Fruit fly (Drosophila melanogaster): Measurements from ENCODE around the gene CG1764.

The CG1764 gene

DNA sequence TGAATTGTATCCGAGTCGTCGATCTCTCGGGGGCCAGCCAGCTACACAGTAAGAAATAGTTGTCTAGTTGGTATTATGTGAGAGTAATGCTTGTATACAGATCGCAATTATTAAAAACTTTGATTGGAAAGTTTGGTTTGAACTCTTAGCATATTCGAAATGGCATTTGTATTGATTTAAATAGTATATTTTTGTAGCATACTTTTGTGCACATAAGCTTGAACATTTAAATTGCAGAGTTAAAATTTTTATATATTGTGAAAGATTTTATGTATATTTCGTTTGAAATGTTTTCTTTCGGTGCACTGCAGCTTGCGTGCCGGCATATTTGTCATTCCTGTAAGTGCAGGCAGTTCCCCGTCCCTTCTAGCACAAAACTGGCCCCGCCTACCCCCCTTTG, 10.0 kb upstream of the CG1764 start (continued):
- TF ChIP-seq CG6163 (GFP tag; IDR thresholded peaks at IDR 0.05) (peak; percentile 71), CG9139 (GFP tag; optimal IDR thresholded peaks at IDR 0.05) (peak; percentile 45), cyc (GFP tag; optimal IDR thresholded peaks at IDR 0.05) (peak; percentile 65), Ets21C (GFP tag; optimal IDR thresholded peaks at IDR 0.05) (peak; percentile 49), fkh (GFP tag; optimal IDR thresholded peaks at IDR 0.05) (no peak), dsx (GFP tag; optimal IDR thresholded peaks at IDR 0.05; ENCODE audit: poor library complexity, severe bottlenecking) (peak; percentile 63), CG7368 (GFP tag; optimal IDR thresholded peaks at IDR 0.05) (peak; percentile 45), CG11762 (GFP tag; optimal IDR thresholded peaks at IDR 0.05; ENCODE audit: insufficient read depth) (peak; percentile 12), salr (GFP tag; optimal IDR thresholded peaks at IDR 0.05) (peak in 1 of 2 experiments; percentile 51), CG3032 (tag; optimal IDR thresholded peaks at IDR 0.05) (peak; percentile 67), Sox14 (GFP tag; optimal IDR thresholded peaks at IDR 0.05) (peak; percentile 60), CG15336 (GFP tag; IDR thresholded peaks at IDR 0.05) (peak; percentile 72), Hr39 (GFP tag; optimal IDR thresholded peaks at IDR 0.05) (peak; percentile 74), CG8632 (GFP tag; optimal IDR thresholded peaks at IDR 0.05) (peak; percentile 33), CG11294 (GFP tag; IDR thresholded peaks at IDR 0.05) (no peak), CG6276 (GFP tag; optimal IDR thresholded peaks at IDR 0.05) (peak; percentile 46), eg (GFP tag; IDR thresholded peaks at IDR 0.05) (peak; percentile 54), Blimp-1 (GFP tag; optimal IDR thresholded peaks at IDR 0.05) (peak; percentile 33), acj6 (GFP tag; optimal IDR thresholded peaks at IDR 0.05) (peak; percentile 54), CG6808 (GFP tag; optimal IDR thresholded peaks at IDR 0.05) (peak; percentile 66), Ets96B (tag; optimal IDR thresholded peaks at IDR 0.05) (peak; percentile 55), CG31627 (GFP tag; optimal IDR thresholded peaks at IDR 0.05) (peak; percentile 68), net (GFP tag; optimal IDR thresholded peaks at IDR 0.05) (peak; percentile 35), pdm3 (GFP tag; optimal IDR thresholded peaks at IDR 0.05) (peak; percentile 61), CG3919 (GFP tag; optimal IDR thresholded peaks at IDR 0.05) (peak; percentile 61), CG4318 (GFP tag; optimal IDR thresholded peaks at IDR 0.05) (peak; percentile 15), lz (GFP tag; optimal IDR thresholded peaks at IDR 0.05) (peak; percentile 68), Smox (GFP tag; optimal IDR thresholded peaks at IDR 0.05) (peak; percentile 66), Hr38 (GFP tag; optimal IDR thresholded peaks at IDR 0.05) (no peak), CG8319 (GFP tag; optimal IDR thresholded peaks at IDR 0.05) (peak; percentile 20), fd85E (GFP tag; optimal IDR thresholded peaks at IDR 0.05) (no peak), vri (GFP tag; optimal IDR thresholded peaks at IDR 0.05) (peak; percentile 28), CG10631 (GFP tag; optimal IDR thresholded peaks at IDR 0.05) (peak; percentile 56), fd59A (GFP tag; optimal IDR thresholded peaks at IDR 0.05) (peak; percentile 65), esn (GFP tag; optimal IDR thresholded peaks at IDR 0.05) (peak; percentile 76), Eip78C (GFP tag) (peak; percentile 85)

DNA sequence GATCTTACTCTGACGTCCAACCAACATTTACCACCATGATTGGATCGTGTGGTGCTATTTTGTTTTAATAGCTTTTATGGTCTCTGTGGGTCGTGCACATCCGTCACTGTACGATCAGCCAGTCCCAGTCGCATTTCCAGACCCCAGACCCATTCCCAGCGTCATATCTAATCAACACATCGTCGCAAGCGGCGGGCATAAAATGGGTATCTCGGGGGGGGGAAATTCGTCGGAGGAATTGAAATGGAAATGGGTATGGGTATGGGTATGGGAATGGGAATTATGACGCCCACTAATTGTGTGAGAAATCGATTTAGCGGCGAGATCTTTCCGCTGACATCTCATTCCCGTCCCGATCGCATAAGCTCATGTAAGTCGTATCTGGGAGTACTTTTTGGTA, 8.5 kb upstream of the CG1764 start:
- peak; percentile 59 for TF ChIP-seq svp (GFP tag)
- TF ChIP-seq vri (GFP tag; optimal IDR thresholded peaks at IDR 0.05) = peak; percentile 61
- 0 out of 3 replicates have a peak, but pooled peaks have one; percentile 21 for TF ChIP-seq CG6163 (GFP tag; IDR thresholded peaks at IDR 0.05)
- TF ChIP-seq dsx (GFP tag; optimal IDR thresholded peaks at IDR 0.05; ENCODE audit: poor library complexity, severe bottlenecking) = no peak
- no peak for TF ChIP-seq Eip78C (GFP tag)
- TF ChIP-seq OdsH (GFP tag; optimal IDR thresholded peaks at IDR 0.05) = no peak

DNA sequence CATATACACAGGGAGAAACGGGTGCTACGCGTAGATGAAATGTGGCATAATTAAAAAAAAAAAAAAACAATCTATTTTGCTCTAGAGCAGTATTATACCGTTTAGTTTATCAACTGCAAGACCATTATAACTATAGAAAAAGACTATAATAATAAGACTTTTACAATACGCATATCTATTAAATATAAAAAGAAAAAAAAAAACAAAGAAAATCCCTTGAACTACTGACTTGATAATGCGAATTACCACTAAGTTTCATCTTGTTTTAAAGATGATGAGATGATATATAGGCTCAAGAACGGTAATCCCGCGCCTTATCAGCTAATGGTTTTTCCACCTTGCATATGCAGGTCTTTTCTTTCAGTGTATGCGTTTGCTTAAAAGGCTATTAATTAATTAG, 5.0 kb upstream of the CG1764 start:
- peak; percentile 56 for TF ChIP-seq CG6792 (GFP tag; optimal IDR thresholded peaks at IDR 0.05)
- peak; percentile 1 for TF ChIP-seq CG6808 (GFP tag; optimal IDR thresholded peaks at IDR 0.05)
- TF ChIP-seq net (GFP tag; optimal IDR thresholded peaks at IDR 0.05) = peak; percentile 28
- no peak for TF ChIP-seq CG6854 (GFP tag; optimal IDR thresholded peaks at IDR 0.05)
- no peak for TF ChIP-seq fkh (GFP tag; optimal IDR thresholded peaks at IDR 0.05)
- TF ChIP-seq lz (GFP tag; optimal IDR thresholded peaks at IDR 0.05) = peak; percentile 44
- TF ChIP-seq CG16779 (tag; optimal IDR thresholded peaks at IDR 0.05) = no peak
- peak in 1 of 2 experiments; percentile 2 for TF ChIP-seq salr (GFP tag; optimal IDR thresholded peaks at IDR 0.05)
- peak; percentile 8 for TF ChIP-seq cyc (GFP tag; optimal IDR thresholded peaks at IDR 0.05)
- peak; percentile 74 for TF ChIP-seq svp (GFP tag)
- TF ChIP-seq Smox (GFP tag; optimal IDR thresholded peaks at IDR 0.05) = peak; percentile 61
- peak in 1 of 2 experiments; percentile 16 for TF ChIP-seq ss (GFP tag; optimal IDR thresholded peaks at IDR 0.05)
- TF ChIP-seq Sox102F (GFP tag; optimal IDR thresholded peaks at IDR 0.05) = peak; percentile 17
- peak; percentile 47 for TF ChIP-seq CG10631 (GFP tag; optimal IDR thresholded peaks at IDR 0.05)
- 0 out of 2 replicates have a peak, but pooled peaks have one; percentile 15 for TF ChIP-seq Gug (GFP tag; IDR thresholded peaks at IDR 0.05)
- TF ChIP-seq achi (GFP tag; optimal IDR thresholded peaks at IDR 0.05) = peak; percentile 44
- peak; percentile 58 for TF ChIP-seq CG8632 (GFP tag; optimal IDR thresholded peaks at IDR 0.05)
- TF ChIP-seq CG11294 (GFP tag; IDR thresholded peaks at IDR 0.05) = no peak
- TF ChIP-seq Met (GFP tag; optimal IDR thresholded peaks at IDR 0.05) = peak; percentile 56
- TF ChIP-seq CG1621 (tag; optimal IDR thresholded peaks at IDR 0.05) = no peak
- peak; percentile 35 for TF ChIP-seq CG31627 (GFP tag; optimal IDR thresholded peaks at IDR 0.05)
- TF ChIP-seq CG6163 (GFP tag; IDR thresholded peaks at IDR 0.05) = peak; percentile 33; the same call in 1 of the 3 replicates
